Worm (Caenorhabditis elegans) whole organism, midembryonic: ENCODE results near the gene C16A11.3.

ENCODE experiments used
- T22C8.4 ChIP-seq: fragments of 200-800 bp; sonication (Bioruptor generic); IDR thresholded peaks from 2 replicates; pipeline ENCODE4 v1.3.6; 2022; ENCODE audit warnings: missing genetic modification characterization, missing compliant biosample characterization
- cog-1 ChIP-seq: sonication (generic microtip); optimal IDR thresholded peaks from 2 replicates; lab custom pipeline; 2016; ENCODE audit warnings: missing genetic modification characterization, missing compliant biosample characterization
- flt-1 ChIP-seq: fragments of 200-800 bp; sonication (Bioruptor generic); IDR thresholded peaks from 2 replicates; pipeline ENCODE4 v1.3.6; 2022; ENCODE audit warnings: missing genetic modification characterization, missing compliant biosample characterization
- klf-2 ChIP-seq: fragments of 200-800 bp; sonication (Bioruptor generic); conservative IDR thresholded peaks from 2 replicates; pipeline ENCODE4 v1.3.6; 2022; ENCODE audit warnings: missing genetic modification reagents, missing genetic modification characterization, missing compliant biosample characterization
- med-1 ChIP-seq: sonication (generic microtip); optimal IDR thresholded peaks from 2 replicates; lab custom pipeline; 2017; ENCODE audit warnings: missing genetic modification characterization, mild to moderate bottlenecking, missing compliant biosample characterization, antibody characterized with exemption, missing genetic modification reagents; ENCODE audit not compliant: insufficient read depth
- ref-1 ChIP-seq: fragments of 200-800 bp; sonication (Bioruptor generic); conservative IDR thresholded peaks from 2 replicates; pipeline ENCODE4 v1.3.6; 2022; ENCODE audit warnings: missing genetic modification reagents, missing genetic modification characterization, missing compliant biosample characterization
- tab-1 ChIP-seq: fragments of 200-800 bp; sonication (Bioruptor generic); IDR thresholded peaks from 2 replicates; pipeline ENCODE4 v1.3.6; 2022; ENCODE audit warnings: missing genetic modification characterization, missing compliant biosample characterization
- ztf-23 ChIP-seq: fragments of 200-800 bp; sonication (Bioruptor generic); IDR thresholded peaks from 2 replicates; pipeline ENCODE4 v1.3.6; 2022; ENCODE audit warnings: missing genetic modification reagents, missing genetic modification characterization, missing compliant biosample characterization
- ztf-29 ChIP-seq: fragments of 200-800 bp; sonication (Bioruptor generic); IDR thresholded peaks from 2 replicates; pipeline ENCODE4 v1.3.6; 2022; ENCODE audit warnings: missing genetic modification reagents, missing genetic modification characterization, missing compliant biosample characterization

DNA sequence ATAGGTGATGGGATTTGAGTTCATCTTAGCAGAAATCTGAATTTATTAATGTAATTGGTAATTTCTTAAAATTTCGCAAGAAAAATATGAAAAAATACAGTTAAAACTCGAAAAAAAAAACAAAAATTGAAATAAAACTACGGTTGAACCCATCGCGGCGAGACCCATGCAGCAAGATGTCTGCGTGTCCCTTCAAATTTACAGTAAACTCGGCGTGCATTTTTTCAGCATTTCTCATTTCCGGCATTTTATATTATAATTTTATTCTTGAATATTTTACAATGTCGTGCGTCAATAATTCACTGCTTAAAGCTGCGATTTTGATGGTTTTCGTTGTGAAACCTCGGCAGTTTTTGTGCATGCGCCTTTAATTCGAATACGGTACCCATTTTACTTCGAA lies 6.6 kb downstream of the C16A11.3 start, which contains the start of gene fbxc-43:
- no peak for TF ChIP-seq ztf-23 (GFP tag; lab: Robert Waterston, UW)
- no peak for TF ChIP-seq flt-1 (GFP tag; lab: Robert Waterston, UW)
- no peak for TF ChIP-seq T22C8.4 (GFP tag; lab: Robert Waterston, UW)
- no peak for TF ChIP-seq cog-1 (tag; lab: Kevin White, UChicago)
- TF ChIP-seq tab-1 (GFP tag; lab: Robert Waterston, UW), result no peak
- no peak for TF ChIP-seq ztf-29 (GFP tag; lab: Robert Waterston, UW)
- TF ChIP-seq ref-1 (GFP tag; lab: Robert Waterston, UW), result no peak
- no peak for TF ChIP-seq med-1 (GFP tag; lab: Kevin White, UChicago)
- no peak for TF ChIP-seq klf-2 (GFP tag; lab: Robert Waterston, UW)
